Fruit fly (Drosophila melanogaster) whole organism, prepupa: ENCODE measurements around the gene CG43638.

Experiments used
- Blimp-1 ChIP-seq: fragments of 200-800 bp; sonication (Bioruptor generic); optimal IDR thresholded peaks from 3 replicates; lab custom pipeline; 2017; ENCODE audit warnings: missing biosample characterization, missing genetic modification characterization, mild to moderate bottlenecking, moderate library complexity, missing genetic modification reagents
- CG10631 ChIP-seq: fragments of 200-800 bp; sonication (Bioruptor generic); optimal IDR thresholded peaks from 2 replicates; lab custom pipeline; 2016; ENCODE audit warnings: missing biosample characterization, missing genetic modification characterization
- CG6163 ChIP-seq: fragments of 200-800 bp; sonication (Bioruptor generic); IDR thresholded peaks from 3 replicates; pipeline ENCODE4 v1.3.6; 2022; ENCODE audit warnings: missing biosample characterization, missing genetic modification characterization
- CG8119 ChIP-seq: fragments of 200-800 bp; sonication (Bioruptor generic); IDR thresholded peaks from 3 replicates; pipeline ENCODE4 v1.3.6; 2022; ENCODE audit warnings: missing biosample characterization, missing genetic modification characterization
- CG8632 ChIP-seq: fragments of 200-800 bp; sonication (Bioruptor generic); optimal IDR thresholded peaks from 3 replicates; lab custom pipeline; 2016; ENCODE audit warnings: missing biosample characterization, missing genetic modification characterization
- Ets21C ChIP-seq: fragments of 200-800 bp; sonication (Bioruptor generic); optimal IDR thresholded peaks from 3 replicates; lab custom pipeline; 2016; ENCODE audit warnings: missing biosample characterization, missing genetic modification characterization
- OdsH ChIP-seq: fragments of 200-800 bp; sonication (Bioruptor generic); optimal IDR thresholded peaks from 3 replicates; lab custom pipeline; 2016; ENCODE audit warnings: missing biosample characterization, missing genetic modification characterization
- acj6 ChIP-seq: fragments of 200-800 bp; sonication (Bioruptor generic); optimal IDR thresholded peaks from 3 replicates; lab custom pipeline; 2016; ENCODE audit warnings: missing biosample characterization, missing genetic modification characterization
- net ChIP-seq: fragments of 200-800 bp; sonication (Bioruptor generic); optimal IDR thresholded peaks from 3 replicates; lab custom pipeline; 2016; ENCODE audit warnings: missing biosample characterization, missing genetic modification characterization
- salr ChIP-seq, 2 experiments: fragments of 200-800 bp; sonication (Bioruptor generic); optimal IDR thresholded peaks; 3 replicates each; lab custom pipeline; 2016 to 2018; ENCODE audit warnings: missing biosample characterization in 2 of 2, missing genetic modification characterization in 2 of 2, mild to moderate bottlenecking in 1 of 2

DNA sequence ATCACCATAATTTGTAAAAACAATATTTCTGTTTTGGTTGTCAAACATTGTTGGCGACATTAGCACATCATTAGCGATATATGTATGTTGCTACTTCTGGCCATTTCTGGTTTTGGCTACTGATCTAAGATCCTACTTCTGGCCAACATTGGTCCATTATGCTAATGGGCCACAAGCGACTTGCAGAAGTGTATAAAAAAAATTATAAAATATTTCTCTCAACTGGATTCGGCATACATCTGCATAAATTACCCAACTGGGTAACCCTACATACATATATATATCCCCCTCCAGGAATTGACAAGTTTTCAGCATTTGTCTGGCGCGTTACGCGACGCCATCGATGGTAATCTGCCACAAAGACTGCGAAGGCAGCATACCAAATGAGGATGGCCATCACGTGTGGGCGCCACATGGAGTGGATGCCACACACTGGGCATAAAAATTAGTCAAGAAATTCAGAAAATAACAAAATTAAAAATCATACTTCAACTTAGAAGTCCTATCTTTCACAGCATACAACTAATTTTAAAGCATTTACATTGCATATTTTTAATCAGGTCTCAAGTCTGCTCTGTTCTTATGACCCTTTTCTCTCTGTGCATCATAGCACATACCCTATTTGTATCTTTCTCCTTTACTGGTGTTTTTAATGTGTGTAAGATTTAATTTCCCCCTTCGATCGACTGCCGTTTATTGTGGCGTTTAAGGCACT is 6.8 kb upstream of the CG43638 start:
- TF ChIP-seq CG8119 (peak; percentile 38; the same call in 2 of the 3 replicates), CG8632 (GFP tag; lab: Kevin White, UChicago) (no peak), salr (GFP tag; optimal IDR thresholded peaks at IDR 0.05; lab: Kevin White, UChicago) (no peak), CG6163 (GFP tag; lab: Robert Waterston, UW) (peak; percentile 74), OdsH (GFP tag; lab: Kevin White, UChicago) (no peak), acj6 (GFP tag; lab: Kevin White, UChicago) (no peak), CG10631 (GFP tag; lab: Kevin White, UChicago) (no peak), Ets21C (GFP tag; lab: Kevin White, UChicago) (no peak), net (GFP tag; lab: Kevin White, UChicago) (peak; percentile 5), Blimp-1 (GFP tag; lab: Kevin White, UChicago) (no peak)
